Worm (Caenorhabditis elegans) whole organism, late embryonic: Measurements from ENCODE around the gene ZK666.15.

Experiments
- C38D4.7 ChIP-seq: fragments of 200-800 bp; sonication (Bioruptor generic); optimal IDR thresholded peaks from 2 replicates; lab custom pipeline; 2018; ENCODE audit warnings: mild to moderate bottlenecking, missing genetic modification characterization, moderate library complexity, missing compliant biosample characterization
- F13H6.1 ChIP-seq: sonication (generic microtip); optimal IDR thresholded peaks from 2 replicates; lab custom pipeline; 2016; ENCODE audit warnings: missing genetic modification characterization, missing compliant biosample characterization
- K02D7.2 ChIP-seq: sonication (generic microtip); optimal IDR thresholded peaks from 2 replicates; lab custom pipeline; 2017; ENCODE audit warnings: mild to moderate bottlenecking, missing genetic modification characterization, missing compliant biosample characterization
- T23F11.4 ChIP-seq: fragments of 200-800 bp; sonication (Bioruptor generic); optimal IDR thresholded peaks from 2 replicates; lab custom pipeline; 2018; ENCODE audit warnings: mild to moderate bottlenecking, missing genetic modification characterization, missing compliant biosample characterization
- Y22D7AL.16 ChIP-seq: sonication (generic microtip); optimal IDR thresholded peaks from 2 replicates; lab custom pipeline; 2016; ENCODE audit warnings: missing genetic modification characterization, missing compliant biosample characterization
- ahr-1 ChIP-seq: sonication (generic microtip); optimal IDR thresholded peaks from 2 replicates; lab custom pipeline; 2016; ENCODE audit warnings: missing genetic modification characterization, missing compliant biosample characterization
- ceh-14 ChIP-seq: sonication (generic microtip); optimal IDR thresholded peaks from 2 replicates; lab custom pipeline; 2016; ENCODE audit warnings: missing genotype, missing genetic modification characterization, missing compliant biosample characterization
- ceh-18 ChIP-seq: sonication (generic microtip); optimal IDR thresholded peaks from 2 replicates; lab custom pipeline; 2016; ENCODE audit warnings: missing genetic modification characterization, missing compliant biosample characterization
- ceh-19 ChIP-seq: fragments of 200-800 bp; sonication (Bioruptor generic); optimal IDR thresholded peaks from 2 replicates; lab custom pipeline; 2018; ENCODE audit warnings: mild to moderate bottlenecking, missing genetic modification characterization, missing compliant biosample characterization
- ceh-2 ChIP-seq: sonication (generic microtip); optimal IDR thresholded peaks from 2 replicates; lab custom pipeline; 2016; ENCODE audit warnings: missing genotype, missing genetic modification characterization, missing compliant biosample characterization
- ceh-22 ChIP-seq: sonication (generic microtip); optimal IDR thresholded peaks from 2 replicates; lab custom pipeline; 2017; ENCODE audit warnings: missing biosample characterization, missing genetic modification characterization
- ceh-30 ChIP-seq: fragments of 150-350 bp; optimal IDR thresholded peaks from 2 replicates; lab custom pipeline; 2014; ENCODE audit warnings: missing biosample characterization, missing genetic modification characterization
- ceh-45 ChIP-seq: fragments of 200-800 bp; sonication (Bioruptor generic); IDR thresholded peaks from 2 replicates; pipeline ENCODE4 v1.3.6; 2022; ENCODE audit warnings: missing genetic modification reagents, missing genetic modification characterization, missing compliant biosample characterization
- ceh-48 ChIP-seq: sonication (generic microtip); optimal IDR thresholded peaks from 2 replicates; lab custom pipeline; 2016; ENCODE audit warnings: missing genetic modification characterization, inconsistent platforms, missing compliant biosample characterization
- ceh-6 ChIP-seq: fragments of 200-800 bp; sonication (Bioruptor generic); optimal IDR thresholded peaks from 2 replicates; lab custom pipeline; 2018; ENCODE audit warnings: mild to moderate bottlenecking, missing genetic modification characterization, missing compliant biosample characterization
- ceh-9 ChIP-seq: sonication (generic microtip); optimal IDR thresholded peaks from 2 replicates; lab custom pipeline; 2016; ENCODE audit warnings: mild to moderate bottlenecking, missing genetic modification characterization, inconsistent platforms, missing compliant biosample characterization
- che-1 ChIP-seq: sonication (generic microtip); optimal IDR thresholded peaks from 2 replicates; lab custom pipeline; 2016; ENCODE audit warnings: mild to moderate bottlenecking, missing genetic modification characterization, missing compliant biosample characterization
- dve-1 ChIP-seq: sonication (generic microtip); optimal IDR thresholded peaks from 2 replicates; lab custom pipeline; 2017; ENCODE audit warnings: antibody characterized with exemption, mild to moderate bottlenecking, missing genetic modification characterization, missing compliant biosample characterization
- elt-2 ChIP-seq: sonication (generic microtip); optimal IDR thresholded peaks from 2 replicates; lab custom pipeline; 2016; ENCODE audit warnings: missing genetic modification reagents, missing genetic modification characterization, missing compliant biosample characterization
- elt-4 ChIP-seq: sonication (generic microtip); optimal IDR thresholded peaks from 2 replicates; lab custom pipeline; 2016; ENCODE audit warnings: missing genetic modification characterization, missing compliant biosample characterization
- eyg-1 ChIP-seq: sonication (generic microtip); optimal IDR thresholded peaks from 2 replicates; lab custom pipeline; 2016; ENCODE audit warnings: missing genotype, missing genetic modification characterization, missing compliant biosample characterization
- fkh-10 ChIP-seq: fragments of 150-350 bp; optimal IDR thresholded peaks from 2 replicates; lab custom pipeline; 2014; ENCODE audit warnings: missing biosample characterization, missing genetic modification reagents, missing genetic modification characterization
- gmeb-2 ChIP-seq: sonication (generic microtip); optimal IDR thresholded peaks from 2 replicates; lab custom pipeline; 2016; ENCODE audit warnings: missing genetic modification characterization, inconsistent platforms, missing compliant biosample characterization
- hlh-13 ChIP-seq: fragments of 200-800 bp; sonication (Bioruptor generic); optimal IDR thresholded peaks from 2 replicates; lab custom pipeline; 2018; ENCODE audit warnings: mild to moderate bottlenecking, missing genetic modification characterization, missing compliant biosample characterization
- hlh-30 ChIP-seq: sonication (generic microtip); optimal IDR thresholded peaks from 2 replicates; lab custom pipeline; 2017; ENCODE audit warnings: antibody characterized with exemption, missing genetic modification characterization, missing compliant biosample characterization; ENCODE audit not compliant: insufficient read depth
- hlh-6 ChIP-seq: sonication (generic microtip); optimal IDR thresholded peaks from 2 replicates; lab custom pipeline; 2016; ENCODE audit warnings: missing genotype, missing genetic modification characterization, missing compliant biosample characterization
- lim-6 ChIP-seq: sonication (generic microtip); optimal IDR thresholded peaks from 2 replicates; lab custom pipeline; 2016; ENCODE audit warnings: missing genetic modification characterization, missing compliant biosample characterization
- madf-2 ChIP-seq: sonication (generic microtip); optimal IDR thresholded peaks from 2 replicates; lab custom pipeline; 2017; ENCODE audit warnings: missing genetic modification characterization, missing compliant biosample characterization
- npax-4 ChIP-seq: sonication (generic microtip); optimal IDR thresholded peaks from 2 replicates; lab custom pipeline; 2016; ENCODE audit warnings: missing genetic modification characterization, missing compliant biosample characterization
- pat-9 ChIP-seq: fragments of 200-800 bp; sonication (Bioruptor generic); optimal IDR thresholded peaks from 2 replicates; lab custom pipeline; 2018; ENCODE audit warnings: mild to moderate bottlenecking, missing genetic modification characterization, moderate library complexity, missing compliant biosample characterization
- pax-1 ChIP-seq: fragments of 150-350 bp; optimal IDR thresholded peaks from 2 replicates; lab custom pipeline; 2014; ENCODE audit warnings: missing biosample characterization, missing genetic modification characterization
- pha-4 ChIP-seq: fragments of 150-350 bp; optimal IDR thresholded peaks from 2 replicates; lab custom pipeline; 2018; ENCODE audit warnings: missing biosample characterization, missing genetic modification reagents, missing genetic modification characterization
- pqm-1 ChIP-seq: sonication (generic microtip); optimal IDR thresholded peaks from 2 replicates; lab custom pipeline; 2016; ENCODE audit warnings: missing genetic modification characterization, missing compliant biosample characterization
- pros-1 ChIP-seq: fragments of 150-350 bp; optimal IDR thresholded peaks from 2 replicates; lab custom pipeline; 2014; ENCODE audit warnings: missing biosample characterization, missing genetic modification reagents, missing genetic modification characterization
- ref-2 ChIP-seq: sonication (generic microtip); optimal IDR thresholded peaks from 2 replicates; lab custom pipeline; 2016; ENCODE audit warnings: missing genetic modification characterization, missing compliant biosample characterization
- sdc-2 ChIP-seq: sonication (generic microtip); optimal IDR thresholded peaks from 2 replicates; lab custom pipeline; 2016; ENCODE audit warnings: missing genotype, missing genetic modification characterization, missing compliant biosample characterization
- sox-2 ChIP-seq: fragments of 200-800 bp; sonication (Bioruptor generic); IDR thresholded peaks from 2 replicates; pipeline ENCODE4 v1.3.6; 2022; ENCODE audit warnings: missing genetic modification reagents, missing genetic modification characterization, missing compliant biosample characterization
- syd-9 ChIP-seq: sonication (generic microtip); optimal IDR thresholded peaks from 2 replicates; lab custom pipeline; 2016; ENCODE audit warnings: mild to moderate bottlenecking, missing genetic modification characterization, moderate library complexity, missing compliant biosample characterization
- tbx-7 ChIP-seq: sonication (generic microtip); optimal IDR thresholded peaks from 2 replicates; lab custom pipeline; 2016; ENCODE audit warnings: missing genotype, missing genetic modification characterization, missing compliant biosample characterization
- ttx-3 ChIP-seq: sonication (generic microtip); optimal IDR thresholded peaks from 2 replicates; lab custom pipeline; 2016; ENCODE audit warnings: missing genetic modification reagents, missing genetic modification characterization, missing compliant biosample characterization
- unc-3 ChIP-seq, 2 experiments: fragments of 200-800 bp in 1 of 2; sonication (Bioruptor generic) in 1 of 2; sonication (generic microtip) in 1 of 2; conservative IDR thresholded peaks in 1 of 2; optimal IDR thresholded peaks in 1 of 2; 2 replicates each; pipeline versions ENCODE4 v1.3.6 to Lab custom; 2016 to 2022; ENCODE audit warnings: missing compliant biosample characterization in 2 of 2, missing genetic modification characterization in 2 of 2, missing genetic modification reagents in 1 of 2
- unc-42 ChIP-seq: sonication (generic microtip); optimal IDR thresholded peaks from 2 replicates; lab custom pipeline; 2016; ENCODE audit warnings: missing genotype, missing genetic modification characterization, missing compliant biosample characterization
- unc-55 ChIP-seq: sonication (generic microtip); optimal IDR thresholded peaks from 2 replicates; lab custom pipeline; 2017; ENCODE audit warnings: missing biosample characterization, missing genetic modification reagents, missing genetic modification characterization
- ztf-16 ChIP-seq: sonication (generic microtip); optimal IDR thresholded peaks from 2 replicates; lab custom pipeline; 2017; ENCODE audit warnings: missing genetic modification characterization, missing compliant biosample characterization

The ZK666.15 gene

ce11 chrII:10505949-10506348 is 19.1 kb downstream of the ZK666.15 start:
- TF ChIP-seq hlh-30 (tag; lab: Kevin White, UChicago) (no peak), unc-3 (GFP tag; conservative IDR thresholded peaks at IDR 0.05; lab: Robert Waterston, UW) (no peak), unc-3 (tag; optimal IDR thresholded peaks at IDR 0.05; lab: Kevin White, UChicago) (no peak), unc-55 (GFP tag; lab: Kevin White, UChicago) (no peak), sdc-2 (tag; lab: Kevin White, UChicago) (no peak), madf-2 (no peak), ceh-2 (tag; lab: Kevin White, UChicago) (no peak), ceh-22 (no peak), ceh-14 (no peak), ceh-18 (no peak), tbx-7 (tag; lab: Kevin White, UChicago) (no peak), npax-4 (tag; lab: Kevin White, UChicago) (no peak), ceh-19 (GFP tag; lab: Kevin White, UChicago) (no peak), syd-9 (no peak), K02D7.2 (no peak)

- TF ChIP-seq eyg-1 (tag; lab: Kevin White, UChicago) (no peak), syd-9 (no peak), fkh-10 (GFP tag; lab: Kevin White, UChicago) (no peak), ttx-3 (tag; lab: Kevin White, UChicago) (no peak), ceh-9 (no peak), ceh-30 (no peak), dve-1 (tag; lab: Kevin White, UChicago) (no peak), F13H6.1 (tag; lab: Kevin White, UChicago) (no peak), npax-4 (tag; lab: Kevin White, UChicago) (no peak), ceh-19 (GFP tag; lab: Kevin White, UChicago) (no peak), C38D4.7 (GFP tag; lab: Kevin White, UChicago) (no peak), pax-1 (tag; lab: Kevin White, UChicago) (no peak), elt-4 (tag; lab: Kevin White, UChicago) (no peak), ceh-45 (no peak), hlh-6 (tag; lab: Kevin White, UChicago) (no peak), lim-6 (tag; lab: Kevin White, UChicago) (no peak), pros-1 (no peak), ceh-22 (no peak), elt-2 (tag; lab: Kevin White, UChicago) (no peak)
Observed at ce11 chrII:10507906-10508305, 21.1 kb downstream of the ZK666.15 start.

- TF ChIP-seq T23F11.4 (GFP tag; lab: Kevin White, UChicago) (no peak), ttx-3 (tag; lab: Kevin White, UChicago) (no peak), che-1 (tag; lab: Kevin White, UChicago) (no peak), ceh-6 (no peak), gmeb-2 (tag; lab: Kevin White, UChicago) (no peak), sdc-2 (tag; lab: Kevin White, UChicago) (no peak), madf-2 (no peak), ahr-1 (tag; lab: Kevin White, UChicago) (no peak), pat-9 (no peak), pros-1 (no peak), pha-4 (tag; lab: Kevin White, UChicago) (no peak), ceh-48 (tag; lab: Kevin White, UChicago) (no peak), C38D4.7 (GFP tag; lab: Kevin White, UChicago) (no peak)
Observed at ce11 chrII:10509746-10510145, 22.9 kb downstream of the ZK666.15 start, which contains the start of gene F59B10.2. Gene F59B10.2 (minus strand): TSS chrII:10509846.

- TF ChIP-seq ceh-19 (GFP tag; lab: Kevin White, UChicago) (no peak), che-1 (tag; lab: Kevin White, UChicago) (no peak), unc-42 (no peak), Y22D7AL.16 (tag; lab: Kevin White, UChicago) (no peak), sox-2 (GFP tag; lab: Robert Waterston, UW) (no peak), tbx-7 (tag; lab: Kevin White, UChicago) (no peak), elt-4 (tag; lab: Kevin White, UChicago) (no peak), hlh-13 (GFP tag; lab: Kevin White, UChicago) (no peak), npax-4 (tag; lab: Kevin White, UChicago) (no peak), ref-2 (tag; lab: Kevin White, UChicago) (no peak), pqm-1 (tag; lab: Kevin White, UChicago) (no peak), pat-9 (no peak), ztf-16 (tag; lab: Kevin White, UChicago) (no peak)
Observed at ce11 chrII:10510242-10510641, 23.4 kb downstream of the ZK666.15 start, which contains the start of gene F59B10.3. Gene F59B10.3 (plus strand): TSS chrII:10510542.
